Fruit fly (Drosophila melanogaster): ENCODE measurements around the gene eas.

eas gene

dm6 chrX:16320197-16320921, 42.2 kb downstream of the eas start, which contains the start of gene Cyp1:
Gene Cyp1, minus strand, starts transcription at chrX:16320370.
- no peak for TF ChIP-seq CTCF (optimal IDR thresholded peaks at IDR 0.05)
- TF ChIP-seq CG8478 (optimal IDR thresholded peaks at IDR 0.05) = no peak

DNA sequence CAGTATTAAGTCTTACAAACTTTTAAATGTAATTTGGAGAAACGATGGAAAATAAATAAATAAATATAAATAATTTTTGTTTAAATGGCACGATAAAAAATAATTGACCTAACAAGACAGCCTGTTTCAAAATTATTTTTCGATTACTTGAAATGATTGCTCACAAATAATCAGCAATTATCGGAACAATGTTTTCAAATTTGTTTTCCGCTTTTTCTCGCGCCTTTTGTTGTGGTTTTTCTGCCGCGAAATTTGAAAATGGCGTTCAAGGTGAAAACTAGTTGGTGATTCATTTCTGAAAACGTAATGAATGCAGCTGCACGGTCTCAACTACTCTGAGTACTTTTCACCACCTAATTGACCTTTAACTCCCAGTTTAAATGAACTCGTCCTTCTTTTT, 42.9 kb downstream of the eas start:
- TF ChIP-seq CG8478 (optimal IDR thresholded peaks at IDR 0.05) (no peak), CTCF (optimal IDR thresholded peaks at IDR 0.05) (no peak)

DNA sequence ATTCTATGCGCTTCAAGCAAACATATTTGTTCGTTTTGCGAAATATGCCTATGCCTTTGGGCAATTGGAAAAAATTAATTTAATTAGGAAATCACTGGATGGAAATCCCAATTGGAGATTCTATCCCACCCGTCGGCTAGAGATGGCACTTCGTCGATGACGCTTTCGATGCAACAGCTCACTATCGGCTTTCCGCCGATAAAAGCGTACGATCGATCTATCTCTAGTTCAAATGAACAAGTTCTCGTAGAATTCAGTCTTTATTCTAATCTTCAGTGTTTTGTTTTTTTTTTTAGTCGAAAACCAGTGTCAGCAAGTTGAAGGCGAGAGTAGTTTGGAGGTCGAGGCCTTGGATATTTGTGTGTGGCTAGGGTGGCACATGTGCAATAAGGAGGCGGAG, 44.9 kb downstream of the eas start, which contains the start of the genes CG9917 and CG32579:
CG9917 (minus strand) TSS at position 169 of the 400 bp plus-strand sequence.
CG32579 (plus strand) TSS at position 224 of the 400 bp plus-strand sequence.
- no peak for TF ChIP-seq CTCF (optimal IDR thresholded peaks at IDR 0.05)
- TF ChIP-seq CG8478 (optimal IDR thresholded peaks at IDR 0.05) = no peak

dm6 chrX:16323536-16323935, 45.4 kb downstream of the eas start:
- TF ChIP-seq CG8478 (optimal IDR thresholded peaks at IDR 0.05) (no peak), CTCF (optimal IDR thresholded peaks at IDR 0.05) (no peak)

- no peak for TF ChIP-seq CTCF (optimal IDR thresholded peaks at IDR 0.05)
Observed at dm6 chrX:16325472-16325871, 47.3 kb downstream of the eas start, which contains the start of gene CalpC. Gene CalpC, plus strand, starts transcription at chrX:16325763.

dm6 chrX:16330659-16331058, 52.5 kb downstream of the eas start, which contains the start of gene CG9919:
Gene CG9919, minus strand, starts transcription at chrX:16330759.
- TF ChIP-seq CG8478 (optimal IDR thresholded peaks at IDR 0.05) (no peak), CTCF (optimal IDR thresholded peaks at IDR 0.05) (no peak)

DNA sequence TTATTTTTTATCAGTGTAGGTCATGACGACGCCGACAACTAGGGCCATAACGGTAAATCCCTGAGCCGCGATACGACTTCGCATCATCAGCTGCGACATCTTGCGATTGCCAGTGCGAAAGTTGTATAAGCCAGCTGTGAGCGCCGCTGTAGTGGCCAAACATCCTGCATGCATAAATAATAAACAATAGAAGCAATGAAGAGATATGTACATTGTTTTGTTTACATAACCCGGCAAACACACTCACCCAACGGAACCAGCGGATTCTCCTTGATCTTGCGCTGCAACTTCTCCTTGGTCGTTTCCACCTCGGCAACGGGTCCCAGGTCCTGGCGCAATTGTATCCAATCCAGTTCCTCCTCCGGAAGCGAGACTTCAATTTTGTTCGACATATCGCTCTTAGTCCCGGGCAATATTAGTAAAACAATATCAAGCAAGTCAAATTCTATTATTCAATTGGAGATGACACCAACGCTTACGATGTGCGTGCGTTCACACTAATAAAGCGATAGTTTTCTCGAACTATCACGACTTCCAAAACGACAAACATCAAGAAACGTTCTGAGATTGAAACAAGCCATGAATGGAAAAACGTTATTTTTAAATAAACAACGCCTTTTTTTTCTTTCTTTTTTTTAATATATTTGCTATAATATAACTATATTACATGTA, 53.6 kb downstream of the eas start:
- TF ChIP-seq CG8478 (optimal IDR thresholded peaks at IDR 0.05) = no peak

DNA sequence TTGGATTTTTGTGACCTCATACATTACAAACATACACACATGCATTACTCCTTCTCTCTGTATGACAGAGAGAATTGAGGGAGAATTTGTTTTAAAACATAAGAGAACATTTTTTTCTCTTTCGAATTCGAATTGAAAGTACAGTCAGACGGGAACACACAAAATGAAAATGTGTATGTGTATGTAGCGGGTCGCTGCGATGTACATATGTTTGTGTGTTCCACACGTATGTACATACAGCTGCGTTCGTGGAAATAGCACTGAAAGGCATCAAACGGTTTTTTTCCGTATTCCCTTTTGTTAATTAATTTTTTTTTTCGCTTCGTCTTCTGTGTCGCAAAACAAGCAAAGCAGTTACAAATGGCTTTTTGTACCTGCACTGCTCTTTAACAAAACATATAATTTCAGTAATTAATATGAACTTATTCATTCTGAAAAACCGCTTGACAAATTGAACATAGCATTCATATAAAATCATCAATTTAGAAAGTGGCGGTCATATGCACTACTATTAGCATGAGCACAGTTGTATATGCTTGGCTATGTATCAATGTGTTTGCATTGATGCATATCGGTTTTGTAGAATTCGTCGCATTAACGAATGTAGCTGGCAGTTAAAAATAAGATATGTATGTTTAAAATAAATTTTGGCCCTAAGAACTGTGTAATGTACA, 54.6 kb downstream of the eas start:
- TF ChIP-seq CTCF (optimal IDR thresholded peaks at IDR 0.05) (no peak), CG8478 (optimal IDR thresholded peaks at IDR 0.05) (no peak)

- TF ChIP-seq CTCF (optimal IDR thresholded peaks at IDR 0.05) = no peak
- no peak for TF ChIP-seq CG8478 (optimal IDR thresholded peaks at IDR 0.05)
Observed at dm6 chrX:16333434-16334141, 55.5 kb downstream of the eas start, which contains the start of the genes CG9921 and Dsp1. Gene CG9921, minus strand, starts transcription at chrX:16333600. Gene Dsp1, plus strand, starts transcription at chrX:16333612.

dm6 chrX:16334251-16334860, 56.2 kb downstream of the eas start:
- TF ChIP-seq CTCF (optimal IDR thresholded peaks at IDR 0.05) (no peak), CG8478 (optimal IDR thresholded peaks at IDR 0.05) (no peak)
